Fruit fly (Drosophila melanogaster) whole organism, adult: Measurements from ENCODE around the gene Theg.

Experiments used
- CG11617 ChIP-seq: fragments of 200-800 bp; sonication (Bioruptor generic); optimal IDR thresholded peaks from 2 replicates; lab custom pipeline; 2017; ENCODE audit warnings: mild to moderate bottlenecking, missing biosample characterization, missing genetic modification reagents, missing genetic modification characterization
- CG12768 ChIP-seq: fragments of 200-800 bp; sonication (Bioruptor generic); optimal IDR thresholded peaks from 2 replicates; lab custom pipeline; 2017; ENCODE audit warnings: missing biosample characterization, missing genetic modification characterization, mild to moderate bottlenecking, moderate library complexity, missing genetic modification reagents
- CG14711 ChIP-seq: fragments of 200-800 bp; sonication (Bioruptor generic); optimal IDR thresholded peaks from 2 replicates; lab custom pipeline; 2018; ENCODE audit warnings: missing biosample characterization, mild to moderate bottlenecking, missing genetic modification characterization, moderate library complexity
- CG1620 ChIP-seq: fragments of 200-800 bp; sonication (Bioruptor generic); optimal IDR thresholded peaks from 2 replicates; lab custom pipeline; 2016; ENCODE audit warnings: missing biosample characterization, missing genetic modification characterization
- CG33017 ChIP-seq: fragments of 200-800 bp; sonication (Bioruptor generic); optimal IDR thresholded peaks from 2 replicates; lab custom pipeline; 2018; ENCODE audit warnings: missing biosample characterization, mild to moderate bottlenecking, missing genetic modification characterization, moderate library complexity
- CG5204 ChIP-seq: fragments of 200-800 bp; sonication (Bioruptor generic); optimal IDR thresholded peaks from 2 replicates; lab custom pipeline; 2016; ENCODE audit warnings: missing biosample characterization, missing genetic modification characterization
- CG7045 ChIP-seq: fragments of 200-800 bp; sonication (Bioruptor generic); optimal IDR thresholded peaks from 2 replicates; lab custom pipeline; 2017; ENCODE audit warnings: missing biosample characterization, mild to moderate bottlenecking, missing genetic modification characterization
- CG7101 ChIP-seq: fragments of 200-800 bp; sonication (Bioruptor generic); optimal IDR thresholded peaks from 2 replicates; lab custom pipeline; 2018; ENCODE audit warnings: missing biosample characterization, mild to moderate bottlenecking, missing genetic modification characterization, moderate library complexity
- Clk ChIP-seq: fragments of 200-800 bp; sonication (Bioruptor generic); optimal IDR thresholded peaks from 2 replicates; lab custom pipeline; 2017; ENCODE audit warnings: missing biosample characterization, missing genetic modification characterization
- Crg-1 ChIP-seq: fragments of 200-800 bp; sonication (Bioruptor generic); optimal IDR thresholded peaks from 2 replicates; lab custom pipeline; 2016; ENCODE audit warnings: missing biosample characterization, missing genetic modification characterization
- Hr96 ChIP-seq: fragments of 200-800 bp; sonication (Bioruptor generic); optimal IDR thresholded peaks from 2 replicates; lab custom pipeline; 2016; ENCODE audit warnings: missing biosample characterization, missing genetic modification characterization
- Mnt ChIP-seq: fragments of 200-800 bp; sonication (Bioruptor generic); optimal IDR thresholded peaks from 2 replicates; lab custom pipeline; 2016; ENCODE audit warnings: missing biosample characterization, mild to moderate bottlenecking, missing genetic modification characterization
- bab1 ChIP-seq: fragments of 200-800 bp; sonication (Bioruptor generic); optimal IDR thresholded peaks from 3 replicates; lab custom pipeline; 2019; ENCODE audit warnings: missing biosample characterization, mild to moderate bottlenecking, missing genetic modification characterization, moderate library complexity
- cic ChIP-seq: fragments of 200-800 bp; sonication (Bioruptor generic); optimal IDR thresholded peaks from 2 replicates; lab custom pipeline; 2017; ENCODE audit warnings: missing biosample characterization, mild to moderate bottlenecking, missing genetic modification characterization, moderate library complexity
- cnc ChIP-seq, 2 experiments: fragments of >200 bp; optimal IDR thresholded peaks; 2 replicates each; lab custom pipeline; 2017
- kay ChIP-seq: fragments of 200-800 bp; sonication (Bioruptor generic); peaks from one replicate; lab custom pipeline; 2016; ENCODE audit warnings: missing biosample characterization, missing genetic modification characterization, borderline replicate concordance
- ovo ChIP-seq: fragments of 200-800 bp; sonication (Bioruptor generic); optimal IDR thresholded peaks from 2 replicates; lab custom pipeline; 2016; ENCODE audit warnings: missing biosample characterization, missing genetic modification characterization
- pad ChIP-seq: fragments of 200-800 bp; sonication (Bioruptor generic); optimal IDR thresholded peaks from 3 replicates; lab custom pipeline; 2017; ENCODE audit warnings: missing biosample characterization, missing genetic modification characterization, mild to moderate bottlenecking, moderate library complexity, missing genetic modification reagents
- tj ChIP-seq: fragments of 200-800 bp; sonication (Bioruptor generic); optimal IDR thresholded peaks from 3 replicates; lab custom pipeline; 2017; ENCODE audit warnings: missing biosample characterization, mild to moderate bottlenecking, missing genetic modification characterization, moderate library complexity
- toe ChIP-seq: fragments of 200-800 bp; sonication (Bioruptor generic); optimal IDR thresholded peaks from 2 replicates; lab custom pipeline; 2016; ENCODE audit warnings: missing biosample characterization, missing genetic modification characterization

Theg gene

DNA sequence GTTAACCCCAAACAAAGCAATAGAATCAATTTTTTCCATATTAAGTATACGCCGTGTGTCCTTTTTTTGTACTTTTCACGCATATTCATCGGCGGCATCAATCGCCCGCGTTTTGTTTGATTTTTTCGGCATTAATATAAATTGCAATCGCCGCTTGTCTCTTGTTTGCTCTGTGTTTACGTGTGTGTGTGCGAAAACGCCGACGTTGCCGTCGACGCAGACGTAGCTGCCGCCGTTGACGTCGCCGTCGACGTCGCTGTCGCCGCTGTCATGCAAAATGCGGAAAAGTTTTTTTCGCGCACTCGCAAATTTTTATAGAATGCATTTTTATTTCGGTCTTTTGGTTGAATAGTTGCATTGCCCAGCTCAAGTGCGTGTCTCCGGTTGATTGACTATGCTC, 41.5 kb upstream of the Theg start:
- TF ChIP-seq tj, result peak; percentile 29
- TF ChIP-seq Clk, result no peak
- TF ChIP-seq ovo (GFP tag; lab: Kevin White, UChicago), result no peak
- peak; percentile 68 for TF ChIP-seq kay (GFP tag; lab: Kevin White, UChicago)

DNA sequence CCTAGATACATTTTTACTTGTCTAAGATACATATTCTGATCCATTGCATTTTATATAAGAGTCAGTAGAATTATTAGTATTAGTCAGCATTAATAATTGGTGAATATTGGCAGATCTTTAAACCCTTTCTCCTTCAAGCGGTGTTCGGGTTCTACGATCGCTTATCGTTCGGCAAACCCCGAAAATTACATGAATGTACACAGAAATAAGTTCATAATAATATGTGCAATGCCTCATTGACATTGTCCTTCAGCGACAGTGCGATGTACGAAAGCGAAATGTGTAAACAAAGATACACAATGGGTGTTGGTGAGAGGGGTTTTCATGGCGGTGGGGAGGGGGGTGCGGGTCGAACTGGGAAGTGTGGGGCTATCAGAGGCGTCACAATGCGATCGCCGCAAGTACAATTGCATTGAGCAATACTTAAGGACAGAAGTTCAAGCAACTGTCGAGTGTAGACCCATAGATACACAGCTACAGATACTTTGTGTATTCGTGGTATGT, 38.1 kb upstream of the Theg start:
- TF ChIP-seq bab1 (GFP tag; lab: Kevin White, UChicago) (no peak), ovo (GFP tag; lab: Kevin White, UChicago) (no peak), Clk (no peak), Crg-1 (no peak), Hr96 (GFP tag; lab: Kevin White, UChicago) (no peak), CG12768 (GFP tag; lab: Kevin White, UChicago) (no peak), tj (no peak), cic (GFP tag; lab: Kevin White, UChicago) (no peak), Mnt (GFP tag; lab: Kevin White, UChicago) (no peak), CG33017 (tag; lab: Kevin White, UChicago) (no peak), pad (GFP tag; lab: Kevin White, UChicago) (no peak), cnc (optimal IDR thresholded peaks at IDR 0.05; lab: Kevin White, UChicago) (no peak), CG7045 (GFP tag; lab: Kevin White, UChicago) (no peak), kay (GFP tag; lab: Kevin White, UChicago) (no peak)

DNA sequence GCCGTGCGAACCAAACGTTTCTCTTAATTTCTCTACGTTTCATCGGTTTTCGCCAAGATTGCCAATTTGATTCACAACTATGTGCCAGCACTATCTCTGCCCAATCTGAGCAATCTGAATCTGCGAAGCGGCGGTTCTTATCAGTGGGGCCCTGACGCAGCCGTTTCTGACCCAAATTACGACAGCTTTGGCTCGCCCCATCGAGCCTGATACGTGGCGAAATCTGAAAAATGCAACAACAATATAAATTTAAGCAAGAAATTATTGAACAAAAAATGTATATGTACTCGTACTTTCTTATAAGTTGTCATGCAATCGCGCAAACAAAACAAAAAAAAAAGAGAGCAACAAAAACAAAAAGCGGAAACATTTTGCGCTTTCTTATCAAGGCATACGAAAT, 37.5 kb upstream of the Theg start:
- TF ChIP-seq cnc (optimal IDR thresholded peaks at IDR 0.05; lab: Kevin White, UChicago) (peak in 1 of 2 experiments; percentile 14), CG33017 (tag; lab: Kevin White, UChicago) (no peak), Hr96 (GFP tag; lab: Kevin White, UChicago) (no peak), toe (GFP tag; lab: Kevin White, UChicago) (no peak), pad (GFP tag; lab: Kevin White, UChicago) (no peak), CG7101 (tag; lab: Kevin White, UChicago) (no peak), bab1 (GFP tag; lab: Kevin White, UChicago) (no peak), tj (peak; percentile 14), cic (GFP tag; lab: Kevin White, UChicago) (no peak), ovo (GFP tag; lab: Kevin White, UChicago) (no peak), Crg-1 (no peak), CG7045 (GFP tag; lab: Kevin White, UChicago) (no peak), CG12768 (GFP tag; lab: Kevin White, UChicago) (no peak), CG5204 (no peak), CG1620 (GFP tag; lab: Kevin White, UChicago) (no peak), CG14711 (tag; lab: Kevin White, UChicago) (no peak), Clk (no peak)

DNA sequence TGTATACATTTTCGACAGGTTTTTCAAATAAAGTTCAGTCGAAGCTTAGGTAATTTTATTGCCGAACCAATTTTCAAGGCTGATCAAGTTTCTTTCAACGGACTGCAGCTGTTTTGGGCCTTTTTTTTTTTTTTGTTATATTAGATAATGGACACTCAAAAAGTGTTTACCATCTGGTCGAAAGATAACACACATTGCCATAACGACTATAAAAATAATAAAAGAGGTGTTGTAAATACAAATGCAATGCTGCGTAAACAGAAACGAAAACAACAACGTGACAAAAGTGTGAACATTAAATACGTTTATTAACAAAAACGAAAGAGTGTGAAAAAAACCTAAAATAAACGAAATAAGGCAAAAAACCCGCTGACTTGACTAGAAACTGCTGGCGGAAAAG, 36.7 kb upstream of the Theg start:
- TF ChIP-seq kay (GFP tag; lab: Kevin White, UChicago) (peak; percentile 94), CG7101 (tag; lab: Kevin White, UChicago) (no peak), CG5204 (no peak), Mnt (GFP tag; lab: Kevin White, UChicago) (no peak), CG14711 (tag; lab: Kevin White, UChicago) (no peak), cic (GFP tag; lab: Kevin White, UChicago) (peak; percentile 15), cnc (optimal IDR thresholded peaks at IDR 0.05; lab: Kevin White, UChicago) (no peak), CG7045 (GFP tag; lab: Kevin White, UChicago) (peak; percentile 30), ovo (GFP tag; lab: Kevin White, UChicago) (no peak), CG33017 (tag; lab: Kevin White, UChicago) (no peak), bab1 (GFP tag; lab: Kevin White, UChicago) (no peak), CG12768 (GFP tag; lab: Kevin White, UChicago) (peak; percentile 19), pad (GFP tag; lab: Kevin White, UChicago) (no peak), Crg-1 (no peak), Hr96 (GFP tag; lab: Kevin White, UChicago) (no peak), toe (GFP tag; lab: Kevin White, UChicago) (no peak), CG1620 (GFP tag; lab: Kevin White, UChicago) (no peak), tj (peak; percentile 82)

DNA sequence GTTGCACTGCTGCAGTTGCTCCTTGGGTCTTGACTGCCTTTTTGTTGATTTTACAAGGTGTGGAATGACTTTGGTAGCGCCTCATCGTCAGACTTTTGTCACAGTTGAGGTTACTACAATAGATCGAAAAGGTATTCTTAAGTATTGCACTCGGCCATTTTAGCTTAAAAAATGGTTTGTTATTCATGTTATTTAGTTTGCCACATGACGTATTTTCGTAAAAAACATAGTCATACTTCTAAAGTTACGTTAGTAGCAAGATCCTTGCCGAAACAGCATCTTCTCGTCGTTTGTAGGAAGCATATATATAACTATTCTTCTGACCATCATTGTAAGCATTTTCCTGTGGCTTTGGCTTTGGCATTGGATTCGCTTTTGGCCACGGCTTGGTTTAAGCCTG, 35.1 kb upstream of the Theg start:
- TF ChIP-seq CG7101 (tag; lab: Kevin White, UChicago) (no peak), Mnt (GFP tag; lab: Kevin White, UChicago) (no peak), bab1 (GFP tag; lab: Kevin White, UChicago) (no peak), cic (GFP tag; lab: Kevin White, UChicago) (no peak), CG12768 (GFP tag; lab: Kevin White, UChicago) (no peak), toe (GFP tag; lab: Kevin White, UChicago) (no peak), kay (GFP tag; lab: Kevin White, UChicago) (no peak), CG7045 (GFP tag; lab: Kevin White, UChicago) (no peak), CG11617 (no peak), pad (GFP tag; lab: Kevin White, UChicago) (no peak)

DNA sequence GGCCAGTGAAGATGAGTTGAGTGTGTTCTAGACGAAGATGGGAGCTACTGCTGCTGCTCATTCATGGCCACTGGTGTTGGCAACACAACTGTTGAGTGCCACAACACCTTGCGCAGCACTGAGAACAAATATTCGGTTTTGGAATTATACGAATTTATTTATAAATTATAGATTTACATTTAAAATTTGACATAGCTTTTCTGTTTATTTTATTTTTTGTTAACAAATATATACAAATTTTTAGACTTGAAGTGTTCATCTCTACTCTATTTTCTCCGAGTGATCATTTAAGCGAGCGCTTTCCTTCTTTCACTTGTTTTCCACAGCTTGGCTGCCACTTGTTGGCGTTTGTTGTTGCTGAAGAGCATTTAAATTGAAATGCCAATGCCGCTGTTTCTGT, 27.0 kb upstream of the Theg start:
- TF ChIP-seq Crg-1, result no peak
- no peak for TF ChIP-seq CG14711 (tag; lab: Kevin White, UChicago)
- TF ChIP-seq Clk, result no peak
- no peak for TF ChIP-seq CG7045 (GFP tag; lab: Kevin White, UChicago)
- no peak for TF ChIP-seq Mnt (GFP tag; lab: Kevin White, UChicago)
- TF ChIP-seq CG1620 (GFP tag; lab: Kevin White, UChicago), result no peak
- no peak for TF ChIP-seq CG33017 (tag; lab: Kevin White, UChicago)
- TF ChIP-seq pad (GFP tag; lab: Kevin White, UChicago), result no peak
- TF ChIP-seq cic (GFP tag; lab: Kevin White, UChicago), result no peak
- TF ChIP-seq CG11617, result no peak
- no peak for TF ChIP-seq ovo (GFP tag; lab: Kevin White, UChicago)
- TF ChIP-seq CG12768 (GFP tag; lab: Kevin White, UChicago), result no peak
- no peak for TF ChIP-seq bab1 (GFP tag; lab: Kevin White, UChicago)
- TF ChIP-seq toe (GFP tag; lab: Kevin White, UChicago), result no peak
- TF ChIP-seq CG5204, result no peak
- no peak for TF ChIP-seq CG7101 (tag; lab: Kevin White, UChicago)
- TF ChIP-seq kay (GFP tag; lab: Kevin White, UChicago), result no peak
- TF ChIP-seq Hr96 (GFP tag; lab: Kevin White, UChicago), result no peak
- no peak for TF ChIP-seq tj
- TF ChIP-seq cnc (optimal IDR thresholded peaks at IDR 0.05; lab: Kevin White, UChicago), result no peak
